Worm (Caenorhabditis elegans) whole organism, L2 larva: ENCODE data around the gene srw-29.

Experiments used
- dmd-4 ChIP-seq: sonication (generic microtip); optimal IDR thresholded peaks from 2 replicates; lab custom pipeline; 2017; ENCODE audit warnings: missing biosample characterization, missing genetic modification characterization
- nhr-237 ChIP-seq: fragments of 150-350 bp; optimal IDR thresholded peaks from 2 replicates; lab custom pipeline; 2014; ENCODE audit warnings: missing biosample characterization, missing genetic modification characterization
- unc-55 ChIP-seq: fragments of 150-350 bp; sonication (generic microtip); optimal IDR thresholded peaks from 3 replicates; lab custom pipeline; 2014; ENCODE audit warnings: missing biosample characterization, missing genetic modification reagents, missing genetic modification characterization
- zag-1 ChIP-seq: fragments of 150-350 bp; optimal IDR thresholded peaks from 2 replicates; lab custom pipeline; 2014; ENCODE audit warnings: missing biosample characterization, missing genetic modification characterization

The srw-29 gene

DNA sequence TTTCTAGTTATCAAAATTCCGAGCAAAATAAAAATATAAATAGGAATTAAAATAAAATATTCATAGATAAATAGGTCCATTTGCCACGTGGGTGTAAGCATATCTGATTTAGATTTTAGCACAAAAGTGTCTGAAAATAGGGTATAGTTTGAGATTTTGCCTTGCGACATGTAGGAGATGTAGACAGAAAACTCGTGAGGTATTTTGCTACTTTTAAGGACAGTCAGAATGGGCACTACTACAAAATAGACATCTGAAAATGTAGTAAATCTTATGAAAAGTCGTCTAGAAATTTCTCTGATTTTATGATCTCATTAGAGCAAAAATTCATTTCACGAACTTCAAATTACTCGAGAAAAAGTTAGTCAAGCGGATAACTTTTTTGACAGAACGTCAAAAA lies 49.7 kb downstream of the srw-29 start, which contains the start of gene srv-34:
TSS of gene srv-34 (minus strand) at position 101 of the 400 bp plus-strand sequence.
- no peak for TF ChIP-seq unc-55 (GFP tag; lab: Kevin White, UChicago)
- TF ChIP-seq nhr-237, result no peak
- no peak for TF ChIP-seq dmd-4 (tag; lab: Kevin White, UChicago)
- no peak for TF ChIP-seq zag-1 (tag; lab: Kevin White, UChicago)
- TF ChIP-seq, all 48 proteins: peak for 0
